Worm (Caenorhabditis elegans) whole organism, midembryonic: ENCODE results near the gene F20B6.10.

Experiments
- T22C8.4 ChIP-seq: fragments of 200-800 bp; sonication (Bioruptor generic); IDR thresholded peaks from 2 replicates; pipeline ENCODE4 v1.3.6; 2022; ENCODE audit warnings: missing genetic modification characterization, missing compliant biosample characterization
- cog-1 ChIP-seq: sonication (generic microtip); optimal IDR thresholded peaks from 2 replicates; lab custom pipeline; 2016; ENCODE audit warnings: missing genetic modification characterization, missing compliant biosample characterization
- flt-1 ChIP-seq: fragments of 200-800 bp; sonication (Bioruptor generic); IDR thresholded peaks from 2 replicates; pipeline ENCODE4 v1.3.6; 2022; ENCODE audit warnings: missing genetic modification characterization, missing compliant biosample characterization
- klf-2 ChIP-seq: fragments of 200-800 bp; sonication (Bioruptor generic); conservative IDR thresholded peaks from 2 replicates; pipeline ENCODE4 v1.3.6; 2022; ENCODE audit warnings: missing genetic modification reagents, missing genetic modification characterization, missing compliant biosample characterization
- med-1 ChIP-seq: sonication (generic microtip); optimal IDR thresholded peaks from 2 replicates; lab custom pipeline; 2017; ENCODE audit warnings: missing genetic modification characterization, mild to moderate bottlenecking, missing compliant biosample characterization, antibody characterized with exemption, missing genetic modification reagents; ENCODE audit not compliant: insufficient read depth
- ref-1 ChIP-seq: fragments of 200-800 bp; sonication (Bioruptor generic); conservative IDR thresholded peaks from 2 replicates; pipeline ENCODE4 v1.3.6; 2022; ENCODE audit warnings: missing genetic modification reagents, missing genetic modification characterization, missing compliant biosample characterization
- tab-1 ChIP-seq: fragments of 200-800 bp; sonication (Bioruptor generic); IDR thresholded peaks from 2 replicates; pipeline ENCODE4 v1.3.6; 2022; ENCODE audit warnings: missing genetic modification characterization, missing compliant biosample characterization
- ztf-23 ChIP-seq: fragments of 200-800 bp; sonication (Bioruptor generic); IDR thresholded peaks from 2 replicates; pipeline ENCODE4 v1.3.6; 2022; ENCODE audit warnings: missing genetic modification reagents, missing genetic modification characterization, missing compliant biosample characterization
- ztf-29 ChIP-seq: fragments of 200-800 bp; sonication (Bioruptor generic); IDR thresholded peaks from 2 replicates; pipeline ENCODE4 v1.3.6; 2022; ENCODE audit warnings: missing genetic modification reagents, missing genetic modification characterization, missing compliant biosample characterization

F20B6.10 gene

ce11 chrX:4248417-4248816 lies 31.4 kb upstream of the F20B6.10 start:
- no peak for TF ChIP-seq klf-2 (GFP tag; lab: Robert Waterston, UW)
- TF ChIP-seq ztf-29 (GFP tag; lab: Robert Waterston, UW): no peak
- no peak for TF ChIP-seq flt-1 (GFP tag; lab: Robert Waterston, UW)
- no peak for TF ChIP-seq ref-1
- TF ChIP-seq med-1 (GFP tag; lab: Kevin White, UChicago): no peak
- no peak for TF ChIP-seq cog-1 (tag; lab: Kevin White, UChicago)
- TF ChIP-seq ztf-23 (GFP tag; lab: Robert Waterston, UW): no peak
- TF ChIP-seq tab-1 (GFP tag; lab: Robert Waterston, UW): no peak
- no peak for TF ChIP-seq T22C8.4 (GFP tag; lab: Robert Waterston, UW)

ce11 chrX:4246867-4247591 lies 30.0 kb upstream of the F20B6.10 start, which contains the start of gene F48D6.4:
Gene F48D6.4, minus strand, starts transcription at chrX:4247212.
- TF ChIP-seq cog-1 (tag; lab: Kevin White, UChicago) (no peak), ref-1 (no peak), tab-1 (GFP tag; lab: Robert Waterston, UW) (no peak), ztf-23 (GFP tag; lab: Robert Waterston, UW) (no peak), ztf-29 (GFP tag; lab: Robert Waterston, UW) (no peak), med-1 (GFP tag; lab: Kevin White, UChicago) (no peak)

DNA sequence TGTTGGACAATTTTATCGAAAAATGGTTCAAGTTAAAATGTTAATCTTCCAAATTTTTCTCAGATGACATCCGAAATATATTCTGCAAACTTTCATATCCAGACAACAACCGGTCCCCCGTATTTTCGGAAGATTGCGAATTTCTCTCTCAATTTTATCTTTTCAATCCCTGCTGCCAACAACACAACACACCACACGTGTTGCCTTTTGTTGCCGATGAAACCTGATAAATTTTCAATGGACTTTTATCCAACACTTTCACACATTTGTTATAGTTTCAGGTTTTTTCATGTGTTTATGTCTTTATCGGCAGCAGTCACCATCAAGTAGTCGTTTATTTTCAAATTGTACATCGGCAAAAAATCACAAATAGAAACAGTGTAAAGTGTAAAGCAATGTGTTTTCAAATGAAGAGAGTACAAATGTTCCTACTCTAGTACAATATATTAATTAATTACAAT lies 29.3 kb upstream of the F20B6.10 start:
- TF ChIP-seq cog-1 (tag; lab: Kevin White, UChicago) (no peak), ztf-23 (GFP tag; lab: Robert Waterston, UW) (0 out of 2 replicates have a peak, but pooled peaks have one; percentile 24)

ce11 chrX:4245124-4245523 lies 28.1 kb upstream of the F20B6.10 start:
- TF ChIP-seq med-1 (GFP tag; lab: Kevin White, UChicago) (no peak), ref-1 (no peak), cog-1 (tag; lab: Kevin White, UChicago) (no peak), ztf-29 (GFP tag; lab: Robert Waterston, UW) (no peak), klf-2 (GFP tag; lab: Robert Waterston, UW) (no peak), tab-1 (GFP tag; lab: Robert Waterston, UW) (no peak), T22C8.4 (GFP tag; lab: Robert Waterston, UW) (no peak), flt-1 (GFP tag; lab: Robert Waterston, UW) (no peak), ztf-23 (GFP tag; lab: Robert Waterston, UW) (no peak)

DNA sequence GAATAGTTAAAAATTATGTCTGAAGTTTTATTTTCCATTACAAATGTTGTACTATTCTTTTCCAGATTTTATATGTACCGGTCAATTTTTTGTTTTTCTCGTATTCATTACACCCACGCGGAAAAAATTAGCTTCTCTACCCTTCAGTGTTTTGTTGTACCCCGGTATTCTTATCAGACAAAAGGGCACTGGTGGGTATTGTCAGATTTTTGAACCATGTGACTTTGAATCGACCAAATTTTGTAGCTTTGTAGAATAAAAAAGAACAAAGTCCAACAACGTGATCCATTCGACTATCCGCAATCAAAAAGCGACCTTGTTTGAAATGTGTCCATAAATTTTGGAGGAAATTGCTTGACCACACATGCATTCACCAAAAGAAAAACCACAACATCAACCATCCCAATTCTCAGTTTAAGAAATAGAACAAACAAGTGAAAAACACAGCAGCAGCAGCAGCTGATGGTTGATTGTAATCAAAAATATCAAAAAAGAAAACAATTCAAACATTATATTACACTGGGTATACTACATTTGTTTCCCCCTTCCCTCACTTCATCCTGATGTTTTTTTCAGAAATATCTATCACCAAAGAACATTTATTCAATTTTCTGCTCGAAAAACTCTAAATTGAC lies 27.6 kb upstream of the F20B6.10 start:
- TF ChIP-seq ref-1 (no peak), tab-1 (GFP tag; lab: Robert Waterston, UW) (no peak), klf-2 (GFP tag; lab: Robert Waterston, UW) (no peak), T22C8.4 (GFP tag; lab: Robert Waterston, UW) (no peak), flt-1 (GFP tag; lab: Robert Waterston, UW) (no peak), cog-1 (tag; lab: Kevin White, UChicago) (no peak), med-1 (GFP tag; lab: Kevin White, UChicago) (no peak), ztf-29 (GFP tag; lab: Robert Waterston, UW) (no peak), ztf-23 (GFP tag; lab: Robert Waterston, UW) (no peak)

- TF ChIP-seq med-1 (GFP tag; lab: Kevin White, UChicago) (no peak), tab-1 (GFP tag; lab: Robert Waterston, UW) (no peak), cog-1 (tag; lab: Kevin White, UChicago) (no peak), ztf-23 (GFP tag; lab: Robert Waterston, UW) (no peak), flt-1 (GFP tag; lab: Robert Waterston, UW) (no peak), klf-2 (GFP tag; lab: Robert Waterston, UW) (no peak), ref-1 (no peak), ztf-29 (GFP tag; lab: Robert Waterston, UW) (no peak), T22C8.4 (GFP tag; lab: Robert Waterston, UW) (no peak)
Observed at ce11 chrX:4238971-4239370, 22.0 kb upstream of the F20B6.10 start.

ce11 chrX:4235752-4236151 lies 18.8 kb upstream of the F20B6.10 start, which contains the start of gene rab-37:
Gene rab-37, minus strand, starts transcription at chrX:4235852.
- TF ChIP-seq klf-2 (GFP tag; lab: Robert Waterston, UW): no peak

DNA sequence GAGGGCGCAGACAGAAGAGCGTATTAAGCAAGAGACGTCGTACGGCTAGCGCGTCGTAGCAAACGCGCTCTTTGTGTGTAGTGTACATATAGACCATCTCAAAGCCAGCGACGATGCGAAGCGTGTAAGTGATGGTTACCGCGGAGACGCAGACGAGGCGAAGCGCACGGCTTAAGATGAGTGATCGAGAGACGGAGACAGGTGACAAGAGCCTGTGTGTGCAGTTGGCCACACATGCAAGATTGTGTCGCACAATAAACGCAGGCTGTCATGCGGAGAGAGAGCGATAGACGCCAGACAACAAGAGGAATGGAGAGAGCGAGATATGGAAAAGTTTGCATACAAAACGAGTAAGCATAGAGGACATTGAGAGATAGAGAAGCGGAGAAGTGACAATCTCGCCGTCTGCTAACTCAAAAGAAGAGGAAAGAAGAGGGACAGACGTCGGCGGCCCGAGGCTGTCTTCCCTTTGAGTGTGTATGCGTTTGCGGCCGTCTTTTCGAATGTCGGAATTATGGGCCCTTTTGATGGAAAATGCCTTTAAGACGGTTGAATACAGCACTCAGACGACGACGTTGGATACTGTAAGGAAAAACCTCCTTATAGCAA lies 5.9 kb upstream of the F20B6.10 start:
- TF ChIP-seq cog-1 (tag; lab: Kevin White, UChicago): peak; percentile 36
- 0 out of 2 replicates have a peak, but pooled peaks have one; percentile 45 for TF ChIP-seq ztf-23 (GFP tag; lab: Robert Waterston, UW)
- TF ChIP-seq ztf-29 (GFP tag; lab: Robert Waterston, UW): peak; percentile 96
- no peak for TF ChIP-seq klf-2 (GFP tag; lab: Robert Waterston, UW)
- TF ChIP-seq tab-1 (GFP tag; lab: Robert Waterston, UW): no peak

DNA sequence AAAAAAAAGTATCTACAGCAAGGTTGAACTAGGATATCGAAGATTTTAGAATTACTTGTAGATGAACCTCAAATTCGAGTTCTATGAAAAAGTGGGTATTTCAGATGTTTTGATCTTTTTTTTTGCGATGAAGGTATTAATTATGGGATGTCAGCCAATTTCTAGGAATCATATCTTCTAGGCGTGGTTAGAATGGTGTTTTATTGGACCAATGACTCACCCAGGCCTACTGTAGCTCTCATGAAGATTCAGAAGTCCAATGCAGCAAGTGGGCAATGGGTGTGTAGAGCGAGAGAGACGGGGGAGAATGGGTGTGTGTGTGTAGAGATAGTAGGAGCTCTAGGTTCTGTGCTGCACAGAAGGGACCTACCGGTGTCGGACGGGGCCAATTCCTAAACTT lies 5.2 kb upstream of the F20B6.10 start:
- TF ChIP-seq ref-1 (no peak), med-1 (GFP tag; lab: Kevin White, UChicago) (no peak), ztf-29 (GFP tag; lab: Robert Waterston, UW) (no peak), tab-1 (GFP tag; lab: Robert Waterston, UW) (no peak), cog-1 (tag; lab: Kevin White, UChicago) (no peak), ztf-23 (GFP tag; lab: Robert Waterston, UW) (0 out of 2 replicates have a peak, but pooled peaks have one; percentile 26), flt-1 (GFP tag; lab: Robert Waterston, UW) (0 out of 2 replicates have a peak, but pooled peaks have one; percentile 17)
